Worm (Caenorhabditis elegans) whole organism, young adult: Measurements from ENCODE around the gene dib-1.
A peak's percentile ranks its signal among the peaks of the same experiment; 100 is the strongest.

Experiments used
- F22D6.2 ChIP-seq: sonication (generic microtip); optimal IDR thresholded peaks from 2 replicates; lab custom pipeline; 2016; ENCODE audit warnings: mild to moderate bottlenecking, missing genetic modification characterization, missing compliant biosample characterization
- F37B4.10 ChIP-seq: fragments of 200-800 bp; sonication (Bioruptor generic); IDR thresholded peaks from 2 replicates; pipeline ENCODE4 v1.3.6; 2022; ENCODE audit warnings: missing genetic modification characterization, missing compliant biosample characterization
- F39B2.1 ChIP-seq: fragments of 200-800 bp; sonication (Bioruptor generic); IDR thresholded peaks from 2 replicates; pipeline ENCODE4 v1.3.6; 2022; ENCODE audit warnings: missing genetic modification reagents, missing genetic modification characterization, missing compliant biosample characterization
- F55B11.4 ChIP-seq: sonication (generic microtip); optimal IDR thresholded peaks from 2 replicates; lab custom pipeline; 2016; ENCODE audit warnings: missing compliant biosample characterization, missing genetic modification characterization, borderline replicate concordance; ENCODE audit not compliant: insufficient read depth
- F57C9.4 ChIP-seq: sonication (generic microtip); optimal IDR thresholded peaks from 2 replicates; lab custom pipeline; 2017; ENCODE audit warnings: mild to moderate bottlenecking, missing genetic modification characterization, missing compliant biosample characterization
- K11D2.4 ChIP-seq: fragments of 200-800 bp; sonication (Bioruptor generic); IDR thresholded peaks from 2 replicates; pipeline ENCODE4 v1.3.6; 2022; ENCODE audit warnings: missing genetic modification reagents, missing genetic modification characterization, missing compliant biosample characterization
- Y53F4B.3 ChIP-seq: fragments of 200-800 bp; sonication (Bioruptor generic); IDR thresholded peaks from 2 replicates; pipeline ENCODE4 v1.3.6; 2022; ENCODE audit warnings: missing genetic modification reagents, missing genetic modification characterization, missing compliant biosample characterization
- Y56A3A.18 ChIP-seq: fragments of 200-800 bp; sonication (Bioruptor generic); IDR thresholded peaks from 2 replicates; pipeline ENCODE4 v1.3.6; 2022; ENCODE audit warnings: missing genetic modification reagents, missing genetic modification characterization, missing compliant biosample characterization
- Y95B8A.8 ChIP-seq: fragments of 200-800 bp; sonication (Bioruptor generic); IDR thresholded peaks from 2 replicates; pipeline ENCODE4 v1.3.6; 2022; ENCODE audit warnings: missing genetic modification reagents, missing genetic modification characterization, missing compliant biosample characterization
- akir-1 ChIP-seq: fragments of 200-800 bp; sonication (Bioruptor generic); optimal IDR thresholded peaks from 2 replicates; lab custom pipeline; 2018; ENCODE audit warnings: mild to moderate bottlenecking, missing genetic modification characterization, moderate library complexity, missing compliant biosample characterization
- athp-1 ChIP-seq: sonication (generic microtip); optimal IDR thresholded peaks from 2 replicates; lab custom pipeline; 2017; ENCODE audit warnings: mild to moderate bottlenecking, missing genetic modification characterization, missing compliant biosample characterization
- attf-5 ChIP-seq: fragments of 200-800 bp; sonication (Bioruptor generic); optimal IDR thresholded peaks from 2 replicates; lab custom pipeline; 2018; ENCODE audit warnings: mild to moderate bottlenecking, missing genetic modification characterization, missing compliant biosample characterization
- attf-6 ChIP-seq: fragments of 200-800 bp; sonication (Bioruptor generic); IDR thresholded peaks from 2 replicates; pipeline ENCODE4 v1.3.6; 2022; ENCODE audit warnings: missing genetic modification reagents, missing genetic modification characterization, missing compliant biosample characterization
- ceh-58 ChIP-seq: fragments of 200-800 bp; sonication (Bioruptor generic); IDR thresholded peaks from 2 replicates; pipeline ENCODE4 v1.3.6; 2022; ENCODE audit warnings: missing genetic modification characterization, missing compliant biosample characterization
- ceh-91 ChIP-seq: fragments of 200-800 bp; sonication (Bioruptor generic); IDR thresholded peaks from 2 replicates; pipeline ENCODE4 v1.3.6; 2022; ENCODE audit warnings: missing genetic modification reagents, missing genetic modification characterization, missing compliant biosample characterization
- chd-7 ChIP-seq: sonication (generic microtip); optimal IDR thresholded peaks from 2 replicates; lab custom pipeline; 2016; ENCODE audit warnings: mild to moderate bottlenecking, missing genetic modification characterization, moderate library complexity, missing compliant biosample characterization
- dpff-1 ChIP-seq: sonication (generic microtip); optimal IDR thresholded peaks from 2 replicates; lab custom pipeline; 2017; ENCODE audit warnings: mild to moderate bottlenecking, missing genetic modification characterization, missing compliant biosample characterization
- egrh-3 ChIP-seq: fragments of 200-800 bp; sonication (Bioruptor generic); IDR thresholded peaks from 2 replicates; pipeline ENCODE4 v1.3.6; 2022; ENCODE audit warnings: missing genetic modification reagents, missing genetic modification characterization, missing compliant biosample characterization
- hlh-12 ChIP-seq: sonication (generic microtip); optimal IDR thresholded peaks from 2 replicates; lab custom pipeline; 2016; ENCODE audit warnings: missing genetic modification characterization, missing compliant biosample characterization
- hsf-1 ChIP-seq: fragments of 200-800 bp; sonication (Bioruptor generic); IDR thresholded peaks from 2 replicates; pipeline ENCODE4 v1.3.6; 2022; ENCODE audit warnings: missing genetic modification reagents, missing genetic modification characterization, missing compliant biosample characterization
- lsy-27 ChIP-seq: sonication (generic microtip); optimal IDR thresholded peaks from 2 replicates; lab custom pipeline; 2017; ENCODE audit warnings: missing genetic modification characterization, mild to moderate bottlenecking, missing compliant biosample characterization, antibody characterized with exemption, missing genotype, borderline replicate concordance; ENCODE audit not compliant: insufficient read depth
- madf-3 ChIP-seq: fragments of 200-800 bp; sonication (Bioruptor generic); IDR thresholded peaks from 2 replicates; pipeline ENCODE4 v1.3.6; 2022; ENCODE audit warnings: missing genetic modification reagents, missing genetic modification characterization, missing compliant biosample characterization
- madf-6 ChIP-seq: fragments of 200-800 bp; sonication (Bioruptor generic); IDR thresholded peaks from 2 replicates; pipeline ENCODE4 v1.3.6; 2022; ENCODE audit warnings: missing genetic modification reagents, missing genetic modification characterization, missing compliant biosample characterization
- mcd-1 ChIP-seq: fragments of 200-800 bp; sonication (Bioruptor generic); IDR thresholded peaks from 2 replicates; pipeline ENCODE4 v1.3.6; 2022; ENCODE audit warnings: missing genetic modification reagents, missing genetic modification characterization, missing compliant biosample characterization
- mxl-1 ChIP-seq: sonication (generic microtip); optimal IDR thresholded peaks from 2 replicates; lab custom pipeline; 2016; ENCODE audit warnings: missing genetic modification characterization, missing compliant biosample characterization
- nhr-120 ChIP-seq: fragments of 200-800 bp; sonication (Bioruptor generic); IDR thresholded peaks from 2 replicates; pipeline ENCODE4 v1.3.6; 2022; ENCODE audit warnings: missing genetic modification characterization, missing compliant biosample characterization
- nhr-80 ChIP-seq: sonication (generic microtip); optimal IDR thresholded peaks from 2 replicates; lab custom pipeline; 2016; ENCODE audit warnings: missing genetic modification characterization, missing compliant biosample characterization
- pha-4 ChIP-seq: fragments of 150-350 bp; sonication (generic microtip); optimal IDR thresholded peaks from 2 replicates; lab custom pipeline; 2014; ENCODE audit warnings: missing biosample characterization, missing genetic modification reagents, missing genetic modification characterization
- sdz-38 ChIP-seq: sonication (generic microtip); optimal IDR thresholded peaks from 2 replicates; lab custom pipeline; 2016; ENCODE audit warnings: missing genotype, missing genetic modification characterization, missing compliant biosample characterization
- sea-2 ChIP-seq: fragments of 200-800 bp; sonication (Bioruptor generic); IDR thresholded peaks from 2 replicates; pipeline ENCODE4 v1.3.6; 2022; ENCODE audit warnings: missing genetic modification characterization, missing compliant biosample characterization
- sptf-2 ChIP-seq: fragments of 200-800 bp; sonication (Bioruptor generic); optimal IDR thresholded peaks from 2 replicates; lab custom pipeline; 2018; ENCODE audit warnings: mild to moderate bottlenecking, missing genetic modification characterization, missing compliant biosample characterization
- tbx-9 ChIP-seq: sonication (generic microtip); optimal IDR thresholded peaks from 2 replicates; lab custom pipeline; 2016; ENCODE audit warnings: borderline replicate concordance, missing genetic modification characterization, inconsistent platforms, missing compliant biosample characterization
- xnd-1 ChIP-seq: sonication (generic microtip); optimal IDR thresholded peaks from 2 replicates; lab custom pipeline; 2016; ENCODE audit warnings: missing genotype, missing genetic modification reagents, missing genetic modification characterization, missing compliant biosample characterization
- zfh-2 ChIP-seq: fragments of 200-800 bp; sonication (Bioruptor generic); conservative IDR thresholded peaks from 2 replicates; pipeline ENCODE4 v1.3.6; 2022; ENCODE audit warnings: missing genetic modification reagents, missing genetic modification characterization, missing compliant biosample characterization
- zim-3 ChIP-seq: sonication (generic microtip); optimal IDR thresholded peaks from 2 replicates; lab custom pipeline; 2017; ENCODE audit warnings: mild to moderate bottlenecking, missing genetic modification characterization, moderate library complexity, missing compliant biosample characterization
- ztf-18 ChIP-seq: sonication (generic microtip); optimal IDR thresholded peaks from 2 replicates; lab custom pipeline; 2016; ENCODE audit warnings: missing genotype, mild to moderate bottlenecking, missing genetic modification characterization, missing compliant biosample characterization
- ztf-26 ChIP-seq: sonication (generic microtip); optimal IDR thresholded peaks from 2 replicates; lab custom pipeline; 2017; ENCODE audit warnings: missing genetic modification characterization, missing compliant biosample characterization
- ztf-28 ChIP-seq: fragments of 200-800 bp; sonication (Bioruptor generic); IDR thresholded peaks from 2 replicates; pipeline ENCODE4 v1.3.6; 2022; ENCODE audit warnings: missing genetic modification reagents, missing genetic modification characterization, missing compliant biosample characterization
- ztf-3 ChIP-seq: fragments of 200-800 bp; sonication (Bioruptor generic); optimal IDR thresholded peaks from 2 replicates; lab custom pipeline; 2018; ENCODE audit warnings: mild to moderate bottlenecking, missing genetic modification characterization, missing compliant biosample characterization
- ztf-6 ChIP-seq: fragments of 200-800 bp; sonication (Bioruptor generic); IDR thresholded peaks from 2 replicates; pipeline ENCODE4 v1.3.6; 2022; ENCODE audit warnings: missing genetic modification reagents, missing genetic modification characterization, missing compliant biosample characterization

The dib-1 gene

ce11 chrIV:2886655-2887054 is 4.0 kb upstream of the dib-1 start, which contains the start of gene dml-1:
Gene dml-1 (plus strand): TSS chrIV:2886955.
- TF ChIP-seq attf-6 (GFP tag; lab: Robert Waterston, UW) (no peak), ztf-3 (GFP tag; lab: Kevin White, UChicago) (no peak)

- peak; percentile 15; the same call in 1 of the 2 replicates for TF ChIP-seq hsf-1
- TF ChIP-seq F57C9.4 (tag; lab: Kevin White, UChicago): no peak
- 0 out of 2 replicates have a peak, but pooled peaks have one; percentile 18 for TF ChIP-seq mcd-1
- TF ChIP-seq F37B4.10 (GFP tag; lab: Robert Waterston, UW): 0 out of 2 replicates have a peak, but pooled peaks have one; percentile 11
- peak; percentile 22; the same call in 1 of the 2 replicates for TF ChIP-seq egrh-3 (GFP tag; lab: Robert Waterston, UW)
- peak; percentile 77 for TF ChIP-seq zfh-2 (GFP tag; lab: Robert Waterston, UW)
- no peak for TF ChIP-seq dpff-1
- TF ChIP-seq F22D6.2: no peak
Measured at ce11 chrIV:2887245-2887644, 3.4 kb upstream of the dib-1 start.

- TF ChIP-seq egrh-3 (GFP tag; lab: Robert Waterston, UW) (peak; percentile 78; the same call in 1 of the 2 replicates), mcd-1 (0 out of 2 replicates have a peak, but pooled peaks have one; percentile 25), zim-3 (tag; lab: Kevin White, UChicago) (peak; percentile 29), hlh-12 (tag; lab: Kevin White, UChicago) (no peak), zfh-2 (GFP tag; lab: Robert Waterston, UW) (peak; percentile 90)
Measured at ce11 chrIV:2888496-2889101, 2.1 kb upstream of the dib-1 start.

- TF ChIP-seq Y95B8A.8: no peak
- peak; percentile 16 for TF ChIP-seq attf-5 (GFP tag; lab: Kevin White, UChicago)
- no peak for TF ChIP-seq tbx-9 (tag; lab: Kevin White, UChicago)
- no peak for TF ChIP-seq ztf-6 (GFP tag; lab: Robert Waterston, UW)
- TF ChIP-seq ztf-26 (tag; lab: Kevin White, UChicago): no peak
- no peak for TF ChIP-seq ztf-28 (GFP tag; lab: Robert Waterston, UW)
- peak; percentile 14; the same call in 1 of the 2 replicates for TF ChIP-seq hsf-1
- peak; percentile 6; the same call in 1 of the 2 replicates for TF ChIP-seq egrh-3 (GFP tag; lab: Robert Waterston, UW)
- TF ChIP-seq ceh-91: no peak
- peak; percentile 64 for TF ChIP-seq zfh-2 (GFP tag; lab: Robert Waterston, UW)
- TF ChIP-seq nhr-120 (GFP tag; lab: Robert Waterston, UW): no peak
- TF ChIP-seq Y56A3A.18: no peak
- no peak for TF ChIP-seq dpff-1
- no peak for TF ChIP-seq madf-3 (GFP tag; lab: Robert Waterston, UW)
- no peak for TF ChIP-seq F55B11.4 (tag; lab: Kevin White, UChicago)
- no peak for TF ChIP-seq ceh-58
- TF ChIP-seq mcd-1: 0 out of 2 replicates have a peak, but pooled peaks have one; percentile 18
- no peak for TF ChIP-seq F57C9.4 (tag; lab: Kevin White, UChicago)
- TF ChIP-seq madf-6 (GFP tag; lab: Robert Waterston, UW): peak; percentile 35; the same call in 1 of the 2 replicates
- no peak for TF ChIP-seq K11D2.4 (GFP tag; lab: Robert Waterston, UW)
- peak; percentile 3 for TF ChIP-seq xnd-1
- no peak for TF ChIP-seq sea-2 (GFP tag; lab: Robert Waterston, UW)
- no peak for TF ChIP-seq Y53F4B.3 (GFP tag; lab: Robert Waterston, UW)
- TF ChIP-seq F39B2.1 (GFP tag; lab: Robert Waterston, UW): no peak
- TF ChIP-seq mxl-1: no peak
- TF ChIP-seq hlh-12 (tag; lab: Kevin White, UChicago): no peak
- TF ChIP-seq chd-7 (tag; lab: Kevin White, UChicago): no peak
- no peak for TF ChIP-seq akir-1 (GFP tag; lab: Kevin White, UChicago)
- TF ChIP-seq ztf-18: peak; percentile 0
- TF ChIP-seq sdz-38: no peak
- no peak for TF ChIP-seq lsy-27 (tag; lab: Kevin White, UChicago)
- TF ChIP-seq pha-4: no peak
- peak; percentile 33 for TF ChIP-seq athp-1 (tag; lab: Kevin White, UChicago)
- TF ChIP-seq sptf-2 (GFP tag; lab: Kevin White, UChicago): no peak
- TF ChIP-seq nhr-80 (tag; lab: Kevin White, UChicago): no peak
Measured at ce11 chrIV:2891535-2892233, 1.0 kb downstream of the dib-1 start.
